Worm (Caenorhabditis elegans): ENCODE data around the gene unc-105.

DNA sequence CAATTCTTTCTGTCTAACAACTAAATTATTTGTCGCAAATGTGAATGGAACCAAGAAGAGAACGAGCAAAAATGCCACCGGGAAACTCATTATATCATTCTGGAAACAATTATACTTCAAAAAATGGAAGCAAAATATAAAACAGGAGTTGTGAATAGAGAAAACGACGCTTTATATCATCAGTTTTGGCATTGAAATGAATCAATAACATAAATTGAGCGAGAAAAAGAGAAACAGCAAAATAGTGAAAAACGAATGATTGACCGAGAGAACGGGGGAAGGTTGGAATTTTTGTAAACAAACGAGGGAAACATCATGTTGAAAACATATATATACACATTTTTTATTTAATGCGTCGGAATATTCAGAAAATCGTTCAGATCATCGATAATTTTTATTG lies 20.6 kb downstream of the unc-105 start, which contains the start of gene ctns-1:
- TF ChIP-seq ztf-11 (tag; optimal IDR thresholded peaks at IDR 0.05): no peak
- TF ChIP-seq ham-2 (GFP tag; optimal IDR thresholded peaks at IDR 0.05): no peak
- no peak for TF ChIP-seq snpc-4 (tag; optimal IDR thresholded peaks at IDR 0.05)
- TF ChIP-seq lsy-2 (tag; optimal IDR thresholded peaks at IDR 0.05): no peak
- no peak for TF ChIP-seq unc-39 (tag; optimal IDR thresholded peaks at IDR 0.05)
- TF ChIP-seq M03D4.4 (tag; optimal IDR thresholded peaks at IDR 0.05): no peak
- TF ChIP-seq ces-1 (GFP tag; optimal IDR thresholded peaks at IDR 0.05): no peak
- TF ChIP-seq nhr-12 (tag; optimal IDR thresholded peaks at IDR 0.05): no peak
- no peak for TF ChIP-seq pha-4 (tag; optimal IDR thresholded peaks at IDR 0.05)
- no peak for TF ChIP-seq unc-62 (GFP tag; optimal IDR thresholded peaks at IDR 0.05)
- TF ChIP-seq mep-1 (tag; optimal IDR thresholded peaks at IDR 0.05): no peak
- TF ChIP-seq elt-3 (tag; optimal IDR thresholded peaks at IDR 0.05): no peak
- no peak for TF ChIP-seq nhr-76 (tag; optimal IDR thresholded peaks at IDR 0.05)
